Fruit fly (Drosophila melanogaster): ENCODE data around the gene Oseg5.

The Oseg5 gene

DNA sequence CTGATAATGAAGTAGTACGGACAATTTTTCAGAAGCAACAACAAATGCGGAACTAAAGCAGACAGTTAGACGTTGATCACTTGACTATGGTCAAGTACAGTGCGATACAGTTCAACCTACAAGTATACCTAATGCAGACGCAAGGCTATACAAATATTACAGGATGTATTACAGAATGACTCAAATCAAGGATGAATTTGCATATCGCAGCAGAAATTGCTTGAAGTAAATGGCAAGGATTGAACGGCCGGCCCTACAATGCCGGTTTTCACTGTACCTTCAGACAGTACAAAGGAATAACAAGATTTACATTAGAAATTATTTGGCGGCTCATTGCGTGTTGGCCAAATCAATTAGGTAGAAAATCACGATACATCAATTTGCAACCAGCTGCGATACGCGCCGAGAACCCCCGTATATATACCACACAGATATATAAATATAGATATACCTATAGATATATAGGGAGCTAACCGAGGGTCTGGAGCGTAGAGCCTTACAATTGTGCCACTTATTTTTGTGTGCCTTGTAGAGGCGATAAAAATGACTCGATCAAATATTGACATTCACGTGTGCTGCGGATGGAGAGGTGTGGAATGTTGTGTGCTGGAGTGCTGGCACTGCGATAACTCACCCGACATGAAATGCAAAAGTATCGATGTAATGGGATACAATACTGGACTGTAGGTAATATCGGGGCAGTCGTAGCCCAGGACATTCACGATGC is 45.9 kb upstream of the Oseg5 start (continued):
- no peak for TF ChIP-seq Usf (GFP tag; optimal IDR thresholded peaks at IDR 0.05)
- no peak for TF ChIP-seq run (tag; optimal IDR thresholded peaks at IDR 0.05)
- no peak for TF ChIP-seq CG2129 (GFP tag; IDR thresholded peaks at IDR 0.05; ENCODE audit: partially characterized antibody)
- no peak for TF ChIP-seq CG10321 (GFP tag; IDR thresholded peaks at IDR 0.05)
- TF ChIP-seq chif (GFP tag; optimal IDR thresholded peaks at IDR 0.05): no peak
- TF ChIP-seq CG11456 (GFP tag; IDR thresholded peaks at IDR 0.05): no peak; the same call in 2 of the 3 replicates
- TF ChIP-seq maf-S (GFP tag; optimal IDR thresholded peaks at IDR 0.05): no peak
- no peak for TF ChIP-seq Mes4 (GFP tag; optimal IDR thresholded peaks at IDR 0.05)
- TF ChIP-seq CG15696 (tag; optimal IDR thresholded peaks at IDR 0.05): peak; percentile 27
- TF ChIP-seq CG30431 (GFP tag; optimal IDR thresholded peaks at IDR 0.05): no peak
- TF ChIP-seq CG31224 (GFP tag; IDR thresholded peaks at IDR 0.05): peak; percentile 59
- no peak for TF ChIP-seq CG33557 (GFP tag; optimal IDR thresholded peaks at IDR 0.05)
- no peak for TF ChIP-seq pan (optimal IDR thresholded peaks at IDR 0.05)
- TF ChIP-seq pan (GFP tag; optimal IDR thresholded peaks at IDR 0.05 in 1 of 2, IDR thresholded peaks at IDR 0.05 in 1 of 2): peak in 1 of 2 experiments; percentile 47
- TF ChIP-seq vfl (GFP tag; optimal IDR thresholded peaks at IDR 0.05): no peak
- TF ChIP-seq BEAF-32 (GFP tag; optimal IDR thresholded peaks at IDR 0.05): no peak
- TF ChIP-seq CG13424 (tag; optimal IDR thresholded peaks at IDR 0.05): no peak
- peak; percentile 67 for TF ChIP-seq Antp (GFP tag; optimal IDR thresholded peaks at IDR 0.05)
- no peak for TF ChIP-seq dm (GFP tag; optimal IDR thresholded peaks at IDR 0.05)
- no peak for TF ChIP-seq CG18476 (GFP tag; optimal IDR thresholded peaks at IDR 0.05)
- TF ChIP-seq Doc2 (GFP tag; IDR thresholded peaks at IDR 0.05): no peak
- TF ChIP-seq CG34224 (GFP tag; IDR thresholded peaks at IDR 0.05; ENCODE audit: partially characterized antibody): no peak
- peak; percentile 51 for TF ChIP-seq Fer1 (GFP tag; optimal IDR thresholded peaks at IDR 0.05)
- peak; percentile 61 for TF ChIP-seq zfh2 (GFP tag; optimal IDR thresholded peaks at IDR 0.05)
- peak; percentile 55 for TF ChIP-seq sisA (GFP tag; IDR thresholded peaks at IDR 0.05)
- peak; percentile 50 for TF ChIP-seq ERR (GFP tag; optimal IDR thresholded peaks at IDR 0.05)
- peak; percentile 90 for TF ChIP-seq grau (tag; optimal IDR thresholded peaks at IDR 0.05)
- TF ChIP-seq CG12104 (GFP tag; optimal IDR thresholded peaks at IDR 0.05): no peak
- TF ChIP-seq kay (GFP tag; optimal IDR thresholded peaks at IDR 0.05): peak; percentile 27
- TF ChIP-seq CG18262 (tag; optimal IDR thresholded peaks at IDR 0.05): peak; percentile 13
- peak; percentile 46; the same call in 2 of the 3 replicates for TF ChIP-seq CG17361 (GFP tag; IDR thresholded peaks at IDR 0.05)
- no peak for TF ChIP-seq CG15479 (GFP tag; optimal IDR thresholded peaks at IDR 0.05)
- TF ChIP-seq CG2678 (tag; optimal IDR thresholded peaks at IDR 0.05): peak; percentile 69
- TF ChIP-seq Abd-B (GFP tag; optimal IDR thresholded peaks at IDR 0.05): no peak
- TF ChIP-seq HHEX (GFP tag; optimal IDR thresholded peaks at IDR 0.05): peak; percentile 63
- no peak for TF ChIP-seq Bdp1 (GFP tag; optimal IDR thresholded peaks at IDR 0.05)
- peak; percentile 26 for TF ChIP-seq CG4820 (GFP tag; optimal IDR thresholded peaks at IDR 0.05)
- TF ChIP-seq org-1 (GFP tag; optimal IDR thresholded peaks at IDR 0.05): peak; percentile 64
- peak; percentile 53; the same call in 1 of the 2 replicates for TF ChIP-seq E2f1 (GFP tag; IDR thresholded peaks at IDR 0.05)
- peak; percentile 83 for TF ChIP-seq lilli (GFP tag; optimal IDR thresholded peaks at IDR 0.05)
- peak; percentile 84 for TF ChIP-seq CG18599 (GFP tag; optimal IDR thresholded peaks at IDR 0.05)
- no peak for TF ChIP-seq NC2β (GFP tag; optimal IDR thresholded peaks at IDR 0.05)
- TF ChIP-seq nau (GFP tag; optimal IDR thresholded peaks at IDR 0.05): no peak
- no peak for TF ChIP-seq tap (tag; optimal IDR thresholded peaks at IDR 0.05)
- no peak for TF ChIP-seq cad (GFP tag; optimal IDR thresholded peaks at IDR 0.05)
- no peak for TF ChIP-seq gcm (GFP tag; optimal IDR thresholded peaks at IDR 0.05)
- peak; percentile 23 for TF ChIP-seq CG6813 (GFP tag; optimal IDR thresholded peaks at IDR 0.05)
- TF ChIP-seq CTCF (GFP tag; optimal IDR thresholded peaks at IDR 0.05): no peak
- no peak for TF ChIP-seq Dll (GFP tag; IDR thresholded peaks at IDR 0.05; ENCODE audit: partially characterized antibody)
- peak; percentile 53; the same call in 1 of the 2 replicates for TF ChIP-seq CG11696 (GFP tag; IDR thresholded peaks at IDR 0.05)
- no peak for TF ChIP-seq usp (GFP tag; optimal IDR thresholded peaks at IDR 0.05)

Data from whole organism, embryonic.